Worm (Caenorhabditis elegans): ENCODE results near the gene B0252.1.

DNA sequence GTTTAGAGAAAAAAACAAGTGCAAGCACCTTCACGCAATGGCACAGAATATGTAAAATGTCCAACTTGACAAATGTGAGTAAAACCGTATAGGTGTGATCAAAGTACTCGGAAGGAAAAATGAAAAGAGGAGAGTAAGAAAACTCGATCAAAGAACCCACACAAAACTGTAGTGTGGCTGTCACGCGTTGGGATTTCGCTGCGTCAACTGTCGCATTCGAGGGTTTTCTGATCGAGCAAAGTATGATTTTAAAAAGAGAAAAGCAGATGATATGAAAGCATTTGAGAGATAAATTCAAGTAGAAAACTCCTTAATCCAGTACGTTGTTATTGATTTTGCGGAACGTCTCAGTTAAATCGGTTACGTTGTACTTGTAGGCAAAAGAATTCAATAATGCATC is 27.6 kb upstream of the B0252.1 start:
- TF ChIP-seq T22C8.4 (GFP tag; IDR thresholded peaks at IDR 0.05): no peak
- no peak for TF ChIP-seq tab-1 (GFP tag; IDR thresholded peaks at IDR 0.05)
- TF ChIP-seq flt-1 (GFP tag; IDR thresholded peaks at IDR 0.05): no peak
- no peak for TF ChIP-seq med-1 (GFP tag; optimal IDR thresholded peaks at IDR 0.05; ENCODE audit: insufficient read depth)
